Worm (Caenorhabditis elegans) whole organism, early embryonic: ENCODE measurements around the gene pcrg-1.

Source experiments
- B0310.2 ChIP-seq: sonication (generic microtip); optimal IDR thresholded peaks from 2 replicates; lab custom pipeline; 2016; ENCODE audit warnings: mild to moderate bottlenecking, missing genetic modification characterization, missing compliant biosample characterization
- ama-1 ChIP-seq: fragments of 150-350 bp; optimal IDR thresholded peaks from 2 replicates; lab custom pipeline; 2014
- ceh-36 ChIP-seq: sonication (generic microtip); optimal IDR thresholded peaks from 2 replicates; lab custom pipeline; 2016; ENCODE audit warnings: missing genetic modification characterization, inconsistent platforms, missing compliant biosample characterization
- ets-7 ChIP-seq: sonication (generic microtip); optimal IDR thresholded peaks from 2 replicates; lab custom pipeline; 2016; ENCODE audit warnings: missing genotype, missing genetic modification characterization, missing compliant biosample characterization
- hmbx-1 ChIP-seq: sonication (generic microtip); optimal IDR thresholded peaks from 2 replicates; lab custom pipeline; 2016; ENCODE audit warnings: mild to moderate bottlenecking, missing genetic modification characterization, missing compliant biosample characterization
- hmg-4 ChIP-seq: fragments of 200-800 bp; sonication (Bioruptor generic); optimal IDR thresholded peaks from 2 replicates; lab custom pipeline; 2018; ENCODE audit warnings: mild to moderate bottlenecking, missing genetic modification characterization, missing compliant biosample characterization
- pes-1 ChIP-seq: fragments of 200-800 bp; sonication (Bioruptor generic); IDR thresholded peaks from 2 replicates; pipeline ENCODE4 v1.3.6; 2022; ENCODE audit warnings: missing genetic modification reagents, missing genetic modification characterization, missing compliant biosample characterization
- scrt-1 ChIP-seq: fragments of 200-800 bp; sonication (Bioruptor generic); IDR thresholded peaks from 2 replicates; pipeline ENCODE4 v1.3.6; 2022; ENCODE audit warnings: missing genetic modification characterization, missing compliant biosample characterization
- sea-1 ChIP-seq: fragments of 200-800 bp; sonication (Bioruptor generic); conservative IDR thresholded peaks from 2 replicates; pipeline ENCODE4 v1.3.6; 2022; ENCODE audit warnings: missing genetic modification characterization, missing compliant biosample characterization
- tbx-11 ChIP-seq: fragments of 200-800 bp; sonication (Bioruptor generic); IDR thresholded peaks from 2 replicates; pipeline ENCODE4 v1.3.6; 2022; ENCODE audit warnings: missing genetic modification characterization, missing compliant biosample characterization
- tbx-37 ChIP-seq: fragments of 200-800 bp; sonication (Bioruptor generic); conservative IDR thresholded peaks from 2 replicates; pipeline ENCODE4 v1.3.6; 2022; ENCODE audit warnings: missing genetic modification reagents, missing genetic modification characterization, missing compliant biosample characterization
- tra-4 ChIP-seq: sonication (generic microtip); optimal IDR thresholded peaks from 2 replicates; lab custom pipeline; 2017; ENCODE audit warnings: missing genetic modification characterization, missing compliant biosample characterization

DNA sequence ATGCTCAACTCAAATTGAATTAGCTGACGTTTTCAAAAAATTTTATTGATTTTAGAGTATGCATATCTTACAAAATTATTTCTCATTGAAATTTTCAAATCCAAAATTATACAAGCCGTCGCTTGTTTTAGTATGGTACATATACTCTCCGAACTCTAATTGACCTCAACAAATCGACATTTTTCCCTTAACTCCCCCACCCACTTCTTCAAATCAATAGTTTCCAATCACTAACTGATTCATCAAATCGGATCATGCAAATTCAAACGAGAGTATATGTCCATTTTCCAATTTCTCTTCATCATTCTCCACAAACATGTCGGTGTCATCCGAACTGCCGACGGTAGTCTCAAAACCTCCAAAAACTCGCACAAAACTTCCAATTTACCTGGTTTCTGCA, 11.2 kb upstream of the pcrg-1 start, which contains the start of gene E04F6.4:
- TF ChIP-seq ama-1 (lab: Kevin White, UChicago): no peak
- TF ChIP-seq tbx-11 (GFP tag; lab: Robert Waterston, UW): no peak
- TF ChIP-seq tra-4 (tag; lab: Kevin White, UChicago): no peak
- TF ChIP-seq tbx-37 (GFP tag; lab: Robert Waterston, UW): no peak
- TF ChIP-seq pes-1 (GFP tag; lab: Robert Waterston, UW): no peak
- no peak for TF ChIP-seq scrt-1 (GFP tag; lab: Robert Waterston, UW)
- TF ChIP-seq ceh-36 (tag; lab: Kevin White, UChicago): no peak
- TF ChIP-seq sea-1 (GFP tag; lab: Robert Waterston, UW): no peak
- TF ChIP-seq hmbx-1 (tag; lab: Kevin White, UChicago): no peak
- no peak for TF ChIP-seq hmg-4 (GFP tag; lab: Kevin White, UChicago)
- no peak for TF ChIP-seq B0310.2
- no peak for TF ChIP-seq ets-7 (tag; lab: Kevin White, UChicago)
